Fruit fly (Drosophila melanogaster): ENCODE measurements around the gene dbr.

Gene dbr

dm6 chr2L:106540-106939, 40.3 kb downstream of the dbr start, which contains the start of the genes Nhe1 and Sam-S:
TSS of gene Nhe1 (minus strand) at chr2L:106732.
TSS of gene Sam-S (plus strand) at chr2L:106903.
- TF ChIP-seq pad (GFP tag; optimal IDR thresholded peaks at IDR 0.05) (no peak), toe (GFP tag; optimal IDR thresholded peaks at IDR 0.05) (no peak), cnc (optimal IDR thresholded peaks at IDR 0.05) (no peak), kay (GFP tag; ENCODE audit: borderline replicate concordance) (peak; percentile 81), bab1 (GFP tag; optimal IDR thresholded peaks at IDR 0.05) (peak; percentile 10), tj (GFP tag; optimal IDR thresholded peaks at IDR 0.05) (no peak), Crg-1 (GFP tag; optimal IDR thresholded peaks at IDR 0.05) (no peak), CG5204 (GFP tag; optimal IDR thresholded peaks at IDR 0.05) (no peak), Clk (GFP tag; optimal IDR thresholded peaks at IDR 0.05) (no peak), CG11617 (GFP tag; optimal IDR thresholded peaks at IDR 0.05) (no peak), ovo (GFP tag; optimal IDR thresholded peaks at IDR 0.05) (no peak)

dm6 chr2L:107032-107431, 40.8 kb downstream of the dbr start:
- peak in 1 of 2 experiments; percentile 54 for TF ChIP-seq cnc (optimal IDR thresholded peaks at IDR 0.05)
- TF ChIP-seq Crg-1 (GFP tag; optimal IDR thresholded peaks at IDR 0.05) = no peak

- TF ChIP-seq tj (GFP tag; optimal IDR thresholded peaks at IDR 0.05) = peak; percentile 40
- no peak for TF ChIP-seq bab1 (GFP tag; optimal IDR thresholded peaks at IDR 0.05)
- no peak for TF ChIP-seq CG14711 (tag; optimal IDR thresholded peaks at IDR 0.05)
- no peak for TF ChIP-seq CG11617 (GFP tag; optimal IDR thresholded peaks at IDR 0.05)
- TF ChIP-seq Crg-1 (GFP tag; optimal IDR thresholded peaks at IDR 0.05) = peak; percentile 7
- TF ChIP-seq cnc (optimal IDR thresholded peaks at IDR 0.05) = peak; percentile 74 to 84
- TF ChIP-seq CG7101 (tag; optimal IDR thresholded peaks at IDR 0.05) = no peak
- TF ChIP-seq CG33017 (tag; optimal IDR thresholded peaks at IDR 0.05) = peak; percentile 11
- TF ChIP-seq ovo (GFP tag; optimal IDR thresholded peaks at IDR 0.05) = no peak
- TF ChIP-seq Hr96 (GFP tag; optimal IDR thresholded peaks at IDR 0.05) = no peak
- no peak for TF ChIP-seq Clk (GFP tag; optimal IDR thresholded peaks at IDR 0.05)
- no peak for TF ChIP-seq CG7045 (GFP tag; optimal IDR thresholded peaks at IDR 0.05)
- peak; percentile 33 for TF ChIP-seq CG12768 (GFP tag; optimal IDR thresholded peaks at IDR 0.05)
- TF ChIP-seq cic (GFP tag; optimal IDR thresholded peaks at IDR 0.05) = peak; percentile 17
- TF ChIP-seq kay (GFP tag; ENCODE audit: borderline replicate concordance) = no peak
- TF ChIP-seq CG5204 (GFP tag; optimal IDR thresholded peaks at IDR 0.05) = no peak
- TF ChIP-seq Mnt (GFP tag; optimal IDR thresholded peaks at IDR 0.05) = peak; percentile 84
- TF ChIP-seq pad (GFP tag; optimal IDR thresholded peaks at IDR 0.05) = no peak
- TF ChIP-seq toe (GFP tag; optimal IDR thresholded peaks at IDR 0.05) = no peak
- TF ChIP-seq CG1620 (GFP tag; optimal IDR thresholded peaks at IDR 0.05) = no peak
These were observed 41.5 kb downstream of the dbr start for dm6 chr2L:107476-108436.

dm6 chr2L:109098-109799, 43.0 kb downstream of the dbr start:
- TF ChIP-seq tj (GFP tag; optimal IDR thresholded peaks at IDR 0.05) (no peak), ovo (GFP tag; optimal IDR thresholded peaks at IDR 0.05) (no peak), CG11617 (GFP tag; optimal IDR thresholded peaks at IDR 0.05) (no peak), kay (GFP tag; ENCODE audit: borderline replicate concordance) (peak; percentile 95), CG5204 (GFP tag; optimal IDR thresholded peaks at IDR 0.05) (no peak), toe (GFP tag; optimal IDR thresholded peaks at IDR 0.05) (no peak), CG12768 (GFP tag; optimal IDR thresholded peaks at IDR 0.05) (peak; percentile 39), cic (GFP tag; optimal IDR thresholded peaks at IDR 0.05) (peak; percentile 97), CG7101 (tag; optimal IDR thresholded peaks at IDR 0.05) (no peak), pad (GFP tag; optimal IDR thresholded peaks at IDR 0.05) (no peak), bab1 (GFP tag; optimal IDR thresholded peaks at IDR 0.05) (no peak), CG14711 (tag; optimal IDR thresholded peaks at IDR 0.05) (no peak), CG7045 (GFP tag; optimal IDR thresholded peaks at IDR 0.05) (no peak), Clk (GFP tag; optimal IDR thresholded peaks at IDR 0.05) (no peak), Mnt (GFP tag; optimal IDR thresholded peaks at IDR 0.05) (peak; percentile 96), CG1620 (GFP tag; optimal IDR thresholded peaks at IDR 0.05) (no peak), cnc (optimal IDR thresholded peaks at IDR 0.05) (no peak), CG33017 (tag; optimal IDR thresholded peaks at IDR 0.05) (no peak), Hr96 (GFP tag; optimal IDR thresholded peaks at IDR 0.05) (no peak)

dm6 chr2L:110046-110445, 43.8 kb downstream of the dbr start:
- no peak for TF ChIP-seq CG14711 (tag; optimal IDR thresholded peaks at IDR 0.05)
- TF ChIP-seq bab1 (GFP tag; optimal IDR thresholded peaks at IDR 0.05) = no peak
- TF ChIP-seq kay (GFP tag; ENCODE audit: borderline replicate concordance) = no peak
- no peak for TF ChIP-seq cnc (optimal IDR thresholded peaks at IDR 0.05)
- TF ChIP-seq tj (GFP tag; optimal IDR thresholded peaks at IDR 0.05) = peak; percentile 99
- no peak for TF ChIP-seq CG5204 (GFP tag; optimal IDR thresholded peaks at IDR 0.05)
- no peak for TF ChIP-seq Clk (GFP tag; optimal IDR thresholded peaks at IDR 0.05)

dm6 chr2L:114429-114828, 48.1 kb downstream of the dbr start, which contains the start of gene ND-15:
TSS of gene ND-15 (plus strand) at chr2L:114726.
- TF ChIP-seq ovo (GFP tag; optimal IDR thresholded peaks at IDR 0.05) = peak; percentile 88
- no peak for TF ChIP-seq CG7101 (tag; optimal IDR thresholded peaks at IDR 0.05)
- TF ChIP-seq CG11617 (GFP tag; optimal IDR thresholded peaks at IDR 0.05) = no peak
- no peak for TF ChIP-seq Clk (GFP tag; optimal IDR thresholded peaks at IDR 0.05)
- TF ChIP-seq CG14711 (tag; optimal IDR thresholded peaks at IDR 0.05) = no peak
- TF ChIP-seq cnc (optimal IDR thresholded peaks at IDR 0.05) = no peak
- TF ChIP-seq CG12768 (GFP tag; optimal IDR thresholded peaks at IDR 0.05) = no peak
- TF ChIP-seq tj (GFP tag; optimal IDR thresholded peaks at IDR 0.05) = peak; percentile 21
- no peak for TF ChIP-seq Crg-1 (GFP tag; optimal IDR thresholded peaks at IDR 0.05)
- peak; percentile 72 for TF ChIP-seq bab1 (GFP tag; optimal IDR thresholded peaks at IDR 0.05)
- no peak for TF ChIP-seq pad (GFP tag; optimal IDR thresholded peaks at IDR 0.05)
- TF ChIP-seq Mnt (GFP tag; optimal IDR thresholded peaks at IDR 0.05) = no peak
- TF ChIP-seq CG5204 (GFP tag; optimal IDR thresholded peaks at IDR 0.05) = no peak
- no peak for TF ChIP-seq CG1620 (GFP tag; optimal IDR thresholded peaks at IDR 0.05)
- TF ChIP-seq kay (GFP tag; ENCODE audit: borderline replicate concordance) = peak; percentile 11

Data from whole organism, adult.